Worm (Caenorhabditis elegans): ENCODE measurements around the gene C11E4.8.

C11E4.8 gene

DNA sequence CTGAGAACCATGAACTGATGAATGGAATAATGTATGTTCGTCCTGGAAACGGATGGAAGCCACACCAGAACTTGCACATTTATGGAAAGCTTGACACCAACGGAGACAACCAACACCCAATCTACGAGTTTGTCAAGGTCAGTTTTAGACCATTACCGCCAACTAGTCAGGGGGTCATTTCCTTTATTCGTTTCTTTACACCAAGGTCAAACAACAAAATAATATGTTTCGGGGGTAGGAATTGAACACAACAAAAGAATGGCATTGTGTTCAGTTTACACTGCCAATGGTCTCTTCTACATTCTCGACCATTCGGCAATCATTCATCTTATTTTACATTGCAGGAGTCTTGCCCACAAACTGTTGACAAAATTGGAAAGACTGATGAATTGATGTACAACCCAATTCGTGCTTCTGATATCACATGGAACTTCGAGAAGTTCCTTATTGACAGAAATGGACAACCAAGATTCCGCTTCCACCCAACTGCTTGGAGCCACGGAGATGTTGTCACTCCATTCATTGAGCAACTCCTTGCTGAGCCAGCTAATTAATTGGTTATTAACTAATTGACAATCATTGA, 34.6 kb upstream of the C11E4.8 start:
- TF ChIP-seq lin-15B (tag; optimal IDR thresholded peaks at IDR 0.05) (no peak), tbx-2 (tag; optimal IDR thresholded peaks at IDR 0.05) (no peak), nhr-85 (tag) (peak; percentile 69), lin-13 (GFP tag; optimal IDR thresholded peaks at IDR 0.05) (no peak), grh-1 (GFP tag; IDR thresholded peaks at IDR 0.05) (0 out of 2 replicates have a peak, but pooled peaks have one; percentile 7)

DNA sequence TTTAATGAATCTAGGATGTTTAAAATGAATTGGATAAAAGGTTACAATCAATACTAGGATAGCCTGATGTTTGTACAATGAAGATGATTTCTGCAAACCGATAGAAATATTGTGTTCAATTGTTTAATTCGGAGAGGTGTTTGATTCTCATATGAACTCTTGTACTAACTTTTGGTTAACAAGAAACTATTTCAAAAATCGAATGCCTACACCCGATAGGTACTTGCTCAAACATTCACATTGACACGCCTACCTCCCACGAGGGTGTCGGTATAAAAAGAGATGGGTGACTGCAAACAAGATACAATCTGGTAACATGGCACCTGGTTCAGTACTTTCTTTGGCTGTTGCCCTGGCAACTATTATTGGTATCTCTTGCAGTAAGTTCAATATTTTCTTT, 32.6 kb upstream of the C11E4.8 start, which contains the start of gene gpx-3:
TSS of gene gpx-3 (plus strand) at position 301 of the 400 bp plus-strand sequence.
- TF ChIP-seq hlh-17 (GFP tag; optimal IDR thresholded peaks at IDR 0.05; ENCODE audit: borderline replicate concordance) (no peak), dsc-1 (tag; optimal IDR thresholded peaks at IDR 0.05) (no peak), snpc-4 (tag; optimal IDR thresholded peaks at IDR 0.05) (no peak), fkh-8 (tag; optimal IDR thresholded peaks at IDR 0.05) (no peak), lir-3 (tag; optimal IDR thresholded peaks at IDR 0.05; ENCODE audit: poor library complexity) (no peak), nhr-237 (tag; optimal IDR thresholded peaks at IDR 0.05) (no peak), C16A3.4 (tag; optimal IDR thresholded peaks at IDR 0.05) (no peak), elt-3 (tag; optimal IDR thresholded peaks at IDR 0.05) (no peak)

DNA sequence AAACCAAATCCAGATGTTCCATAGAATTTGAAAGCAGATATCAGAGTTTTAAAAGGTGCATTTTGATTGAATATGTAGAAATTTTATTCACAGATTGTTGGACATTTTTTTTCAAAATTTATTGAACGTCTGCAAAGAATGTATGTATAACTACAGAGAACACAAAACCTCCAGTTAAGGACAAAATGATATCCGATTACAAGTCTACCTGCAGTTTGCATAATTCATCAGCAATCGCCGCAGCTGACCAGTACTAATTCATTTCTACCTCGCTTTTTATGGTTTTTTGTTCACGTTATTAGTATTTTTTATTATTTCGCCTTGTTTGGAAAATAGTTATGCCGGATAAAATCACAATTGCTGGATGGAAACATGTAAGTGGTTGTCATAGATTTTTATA, 31.1 kb upstream of the C11E4.8 start, which contains the start of gene del-8:
TSS of gene del-8 (plus strand) at position 301 of the 400 bp plus-strand sequence.
- no peak for TF ChIP-seq xbp-1 (tag; optimal IDR thresholded peaks at IDR 0.05)
- no peak for TF ChIP-seq pqm-1 (tag; optimal IDR thresholded peaks at IDR 0.05)
- TF ChIP-seq pax-3 (tag; optimal IDR thresholded peaks at IDR 0.05) = no peak
- TF ChIP-seq hlh-4 (tag; optimal IDR thresholded peaks at IDR 0.05) = no peak
- TF ChIP-seq lin-35 (GFP tag; optimal IDR thresholded peaks at IDR 0.05) = no peak
- no peak for TF ChIP-seq ceh-63 (GFP tag; optimal IDR thresholded peaks at IDR 0.05)
- no peak for TF ChIP-seq blmp-1 (tag; optimal IDR thresholded peaks at IDR 0.05)
- TF ChIP-seq unc-62 (GFP tag; optimal IDR thresholded peaks at IDR 0.05) = no peak
- TF ChIP-seq nhr-19 (GFP tag; conservative IDR thresholded peaks at IDR 0.05) = no peak
- no peak for TF ChIP-seq ztf-11 (tag; optimal IDR thresholded peaks at IDR 0.05)
- TF ChIP-seq mab-9 (GFP tag; IDR thresholded peaks at IDR 0.05) = no peak
- TF ChIP-seq vab-15 (tag; optimal IDR thresholded peaks at IDR 0.05) = no peak
- no peak for TF ChIP-seq irx-1 (tag; optimal IDR thresholded peaks at IDR 0.05)
- TF ChIP-seq grh-1 (GFP tag; IDR thresholded peaks at IDR 0.05) = no peak
- TF ChIP-seq nhr-77 (tag; optimal IDR thresholded peaks at IDR 0.05) = no peak
- no peak for TF ChIP-seq elt-3 (tag; optimal IDR thresholded peaks at IDR 0.05)
- no peak for TF ChIP-seq lin-13 (GFP tag; optimal IDR thresholded peaks at IDR 0.05)
- no peak for TF ChIP-seq alr-1 (tag; optimal IDR thresholded peaks at IDR 0.05; ENCODE audit: borderline replicate concordance)
- TF ChIP-seq nhr-28 (tag; optimal IDR thresholded peaks at IDR 0.05) = no peak
- TF ChIP-seq hlh-17 (GFP tag; optimal IDR thresholded peaks at IDR 0.05; ENCODE audit: borderline replicate concordance) = no peak

DNA sequence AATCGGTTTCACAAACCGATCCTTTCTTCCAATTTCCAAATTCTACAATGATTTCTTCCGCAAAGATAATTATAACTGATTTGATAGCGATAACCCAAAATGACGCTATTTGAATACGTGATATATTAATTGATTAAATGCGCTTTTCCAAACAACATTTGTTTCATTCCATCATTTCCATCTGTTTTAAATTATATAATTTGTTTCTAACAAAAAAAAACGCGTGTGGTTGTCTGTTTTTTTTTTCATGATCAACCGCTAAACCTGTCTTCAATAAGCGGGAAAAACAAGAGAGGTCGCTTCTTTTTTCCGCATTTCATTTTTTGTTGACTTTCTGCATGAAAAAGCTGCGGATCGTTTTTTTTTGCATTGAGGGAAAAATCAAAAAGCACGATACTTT, 22.9 kb upstream of the C11E4.8 start:
- TF ChIP-seq ets-5 (GFP tag; IDR thresholded peaks at IDR 0.05) (no peak), lin-35 (GFP tag; optimal IDR thresholded peaks at IDR 0.05) (no peak), ceh-63 (GFP tag; optimal IDR thresholded peaks at IDR 0.05) (no peak), efl-1 (optimal IDR thresholded peaks at IDR 0.05) (no peak), efl-1 (GFP tag; optimal IDR thresholded peaks at IDR 0.05 in 1 of 2) (peak in 1 of 2 experiments; percentile 21), dsc-1 (tag; optimal IDR thresholded peaks at IDR 0.05) (peak; percentile 94), fkh-4 (tag; optimal IDR thresholded peaks at IDR 0.05; ENCODE audit: borderline replicate concordance) (peak; percentile 75)

DNA sequence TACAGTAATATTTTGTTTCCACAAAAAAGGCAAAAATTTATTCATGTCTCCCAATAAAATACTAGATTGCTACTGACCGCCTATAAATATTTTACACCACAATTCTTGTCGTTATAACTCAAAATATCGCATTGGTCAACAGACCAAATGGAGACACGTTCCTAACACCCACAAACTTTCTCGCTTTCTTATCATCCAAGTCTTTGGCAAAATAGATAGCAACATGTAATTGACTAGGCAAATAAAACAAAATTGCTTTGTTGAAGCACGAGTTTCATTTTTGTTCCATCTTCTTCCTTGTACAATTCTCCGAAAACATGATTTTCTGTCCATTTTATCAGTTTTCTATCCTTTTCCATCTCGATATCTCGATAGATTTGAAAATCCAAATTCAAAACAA, 17.6 kb upstream of the C11E4.8 start:
- peak; percentile 16 for TF ChIP-seq blmp-1 (tag; optimal IDR thresholded peaks at IDR 0.05)
- no peak for TF ChIP-seq ces-1 (GFP tag; optimal IDR thresholded peaks at IDR 0.05)
- no peak for TF ChIP-seq isw-1 (GFP tag; IDR thresholded peaks at IDR 0.05)
- TF ChIP-seq elt-2 (tag; optimal IDR thresholded peaks at IDR 0.05) = peak; percentile 12
